Fruit fly (Drosophila melanogaster): ENCODE results near the gene CG11786.

- TF ChIP-seq nerfin-1 (tag; optimal IDR thresholded peaks at IDR 0.05) (peak; percentile 2), D19A (tag; optimal IDR thresholded peaks at IDR 0.05) (peak; percentile 1), CG8281 (tag; optimal IDR thresholded peaks at IDR 0.05) (no peak), luna (GFP tag; optimal IDR thresholded peaks at IDR 0.05) (no peak), sima (GFP tag; optimal IDR thresholded peaks at IDR 0.05) (no peak)
These were observed 8.5 kb downstream of the CG11786 start, which contains the start of gene CG31109 for dm6 chr3R:25054451-25055188.

Measured in whole organism, embryonic.